Worm (Caenorhabditis elegans): ENCODE results near the gene srh-166.
"Not testable (repeated sequence)": the region's sequence is repeated elsewhere in the genome, so short reads cannot be mapped to it uniquely, and the experiment has no call there.

srh-166 gene

ce11 chrV:20525816-20526459 lies at the start of gene srh-166, which contains the start of gene Y38H6C.24:
Gene srh-166, minus strand, starts transcription at chrV:20525866.
Gene Y38H6C.24, plus strand, starts transcription at chrV:20526435.
- TF ChIP-seq K09A11.1 (tag; optimal IDR thresholded peaks at IDR 0.05; ENCODE audit: insufficient read depth), result no peak
- TF ChIP-seq ceh-22 (tag; optimal IDR thresholded peaks at IDR 0.05), result no peak
- TF ChIP-seq elt-2 (tag; optimal IDR thresholded peaks at IDR 0.05), result peak; percentile 83

ce11 chrV:20574872-20575271 lies 49.2 kb upstream of the srh-166 start:
- TF ChIP-seq unc-3 (GFP tag; conservative IDR thresholded peaks at IDR 0.05) (no peak), unc-3 (tag; optimal IDR thresholded peaks at IDR 0.05) (no peak), pat-9 (tag; optimal IDR thresholded peaks at IDR 0.05) (no peak), ceh-14 (tag; optimal IDR thresholded peaks at IDR 0.05) (no peak), K02D7.2 (tag; optimal IDR thresholded peaks at IDR 0.05) (no peak)

- no peak for TF ChIP-seq sox-4 (tag; optimal IDR thresholded peaks at IDR 0.05)
- no peak for TF ChIP-seq tbx-7 (tag; optimal IDR thresholded peaks at IDR 0.05)
Observed at ce11 chrV:20574314-20574713, 48.6 kb upstream of the srh-166 start, which contains the start of gene clec-263. Gene clec-263, plus strand, starts transcription at chrV:20574614.

ce11 chrV:20573392-20573791 lies 47.7 kb upstream of the srh-166 start, which contains the start of gene F26F2.5:
Gene F26F2.5, plus strand, starts transcription at chrV:20573692.
- no peak for TF ChIP-seq lin-11 (tag; optimal IDR thresholded peaks at IDR 0.05)
- TF ChIP-seq lim-6 (tag; optimal IDR thresholded peaks at IDR 0.05), result no peak
- TF ChIP-seq ceh-48 (tag; optimal IDR thresholded peaks at IDR 0.05), result no peak
- no peak for TF ChIP-seq unc-55 (GFP tag; optimal IDR thresholded peaks at IDR 0.05)
- no peak for TF ChIP-seq rnt-1 (tag; optimal IDR thresholded peaks at IDR 0.05)
- no peak for TF ChIP-seq Y22D7AL.16 (tag; optimal IDR thresholded peaks at IDR 0.05)
- TF ChIP-seq ceh-24 (tag; optimal IDR thresholded peaks at IDR 0.05), result no peak
- no peak for TF ChIP-seq K09A11.1 (tag; optimal IDR thresholded peaks at IDR 0.05; ENCODE audit: insufficient read depth)
- TF ChIP-seq F13H6.1 (tag; optimal IDR thresholded peaks at IDR 0.05), result no peak
- TF ChIP-seq unc-3 (GFP tag; conservative IDR thresholded peaks at IDR 0.05), result no peak
- TF ChIP-seq unc-3 (tag; optimal IDR thresholded peaks at IDR 0.05), result no peak
- TF ChIP-seq odd-2 (tag; optimal IDR thresholded peaks at IDR 0.05), result no peak

- not testable (repeated sequence) for TF ChIP-seq K02D7.2, dve-1, gmeb-2 (tag; optimal IDR thresholded peaks at IDR 0.05)
Observed at ce11 chrV:20568995-20569394, 43.3 kb upstream of the srh-166 start, which contains the start of gene F26F2.4. Gene F26F2.4, plus strand, starts transcription at chrV:20569295.

- TF ChIP-seq ref-2 (tag; optimal IDR thresholded peaks at IDR 0.05), result no peak
Observed at ce11 chrV:20566454-20566853, 40.8 kb upstream of the srh-166 start, which contains the start of gene F26F2.3. Gene F26F2.3, minus strand, starts transcription at chrV:20566554.

- TF ChIP-seq pax-1, tbx-7, fax-1 (tag; optimal IDR thresholded peaks at IDR 0.05): not testable (repeated sequence)
Observed at ce11 chrV:20564054-20564453, 38.4 kb upstream of the srh-166 start, which contains the start of gene F26F2.13. Gene F26F2.13, plus strand, starts transcription at chrV:20564354.

- no peak for TF ChIP-seq fkh-10 (GFP tag; optimal IDR thresholded peaks at IDR 0.05)
- no peak for TF ChIP-seq ref-2 (tag; optimal IDR thresholded peaks at IDR 0.05)
- TF ChIP-seq elt-4 (tag; optimal IDR thresholded peaks at IDR 0.05), result no peak
- no peak for TF ChIP-seq ceh-24 (tag; optimal IDR thresholded peaks at IDR 0.05)
- TF ChIP-seq unc-42 (tag; optimal IDR thresholded peaks at IDR 0.05), result no peak
- TF ChIP-seq C08G9.2 (tag; optimal IDR thresholded peaks at IDR 0.05), result no peak
- TF ChIP-seq ceh-2 (tag; optimal IDR thresholded peaks at IDR 0.05), result no peak
- TF ChIP-seq eyg-1 (tag; optimal IDR thresholded peaks at IDR 0.05), result no peak
- no peak for TF ChIP-seq ceh-14 (tag; optimal IDR thresholded peaks at IDR 0.05)
- no peak for TF ChIP-seq dve-1 (tag; optimal IDR thresholded peaks at IDR 0.05)
- TF ChIP-seq fkh-6 (tag; optimal IDR thresholded peaks at IDR 0.05), result no peak
- TF ChIP-seq hlh-8 (tag; optimal IDR thresholded peaks at IDR 0.05), result no peak
Observed at ce11 chrV:20561795-20562194, 36.1 kb upstream of the srh-166 start, which contains the start of gene F26F2.1. Gene F26F2.1, minus strand, starts transcription at chrV:20561895.

Measured in whole organism, late embryonic.